Worm (Caenorhabditis elegans): Measurements from ENCODE around the gene F44B9.10.

The F44B9.10 gene

DNA sequence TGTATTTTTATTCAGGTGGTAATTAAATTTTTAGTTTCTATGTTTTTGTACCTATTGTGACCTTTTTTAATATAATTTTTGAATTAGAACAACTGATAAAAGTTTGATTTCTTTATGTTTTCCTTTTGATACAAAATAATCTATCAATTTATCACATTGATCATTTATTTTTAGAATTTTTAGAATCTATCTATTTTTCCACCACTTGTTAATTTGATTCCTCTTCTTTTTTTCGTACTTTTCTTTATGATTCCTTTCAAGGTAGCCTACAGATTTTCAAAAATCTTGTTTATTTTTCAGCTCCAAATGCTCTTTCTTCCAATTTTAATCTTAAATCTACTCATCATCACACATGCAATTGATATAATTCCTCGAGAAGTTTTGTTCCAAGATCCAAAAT is 4.5 kb upstream of the F44B9.10 start, which contains the start of gene dpf-6:
TSS of gene dpf-6 (plus strand) at position 301 of the 400 bp plus-strand sequence.
- no peak for TF ChIP-seq unc-62 (GFP tag; optimal IDR thresholded peaks at IDR 0.05)

- TF ChIP-seq unc-62 (GFP tag; optimal IDR thresholded peaks at IDR 0.05) = no peak
Measured at ce11 chrIII:8036497-8036896, 3.1 kb upstream of the F44B9.10 start.

- TF ChIP-seq unc-62 (GFP tag; optimal IDR thresholded peaks at IDR 0.05) = no peak
Measured at ce11 chrIII:8036050-8036449, 2.6 kb upstream of the F44B9.10 start.

DNA sequence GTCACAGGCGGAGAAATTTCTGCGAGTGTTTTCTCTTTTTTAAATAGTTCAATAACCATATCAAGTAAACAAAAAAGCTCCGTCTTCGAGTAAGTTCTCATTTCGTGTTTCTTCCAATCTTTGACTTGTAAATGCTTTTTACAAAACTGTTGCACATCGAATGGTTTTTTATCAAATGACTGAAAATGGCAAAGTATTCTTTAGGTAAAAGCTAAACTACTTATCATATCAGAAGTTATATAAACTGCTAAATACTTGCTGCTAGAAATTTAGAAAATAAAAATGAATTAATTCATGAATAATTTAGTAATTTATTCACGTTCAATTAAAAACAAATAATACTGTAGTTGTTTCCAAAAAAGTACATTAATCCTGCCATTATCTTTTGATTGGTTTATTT is 2.5 kb downstream of the F44B9.10 start, which contains the start of gene F44B9.9:
TSS of gene F44B9.9 (minus strand) at position 101 of the 400 bp plus-strand sequence.
- TF ChIP-seq unc-62 (GFP tag; optimal IDR thresholded peaks at IDR 0.05) = no peak

DNA sequence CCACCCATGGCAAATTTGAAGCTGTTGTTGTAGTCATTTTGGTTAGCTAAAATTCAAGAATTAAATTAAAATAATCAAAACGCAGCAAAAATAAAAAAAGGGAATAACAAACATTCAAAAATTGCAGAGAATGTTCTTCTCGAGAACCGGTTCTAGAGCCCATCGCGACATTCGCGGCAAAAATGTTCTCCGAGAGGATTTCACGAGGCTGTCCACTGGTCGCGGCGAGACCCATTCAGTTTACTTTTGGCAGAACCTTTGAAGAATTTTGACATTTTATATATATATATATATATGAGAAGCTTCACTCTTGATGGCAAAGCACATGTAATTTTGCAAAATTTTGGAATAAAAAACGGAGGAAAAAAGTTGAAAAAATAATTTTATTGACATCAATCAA is 3.9 kb downstream of the F44B9.10 start, which contains the start of gene F44B9.8:
TSS of gene F44B9.8 (minus strand) at position 163 of the 400 bp plus-strand sequence.
- TF ChIP-seq unc-62 (GFP tag; optimal IDR thresholded peaks at IDR 0.05) = no peak

- no peak for TF ChIP-seq unc-62 (GFP tag; optimal IDR thresholded peaks at IDR 0.05)
Measured at ce11 chrIII:8027942-8028341, 5.5 kb downstream of the F44B9.10 start, which contains the start of gene mdt-30. TSS of gene mdt-30 (minus strand) at chrIII:8028042.

DNA sequence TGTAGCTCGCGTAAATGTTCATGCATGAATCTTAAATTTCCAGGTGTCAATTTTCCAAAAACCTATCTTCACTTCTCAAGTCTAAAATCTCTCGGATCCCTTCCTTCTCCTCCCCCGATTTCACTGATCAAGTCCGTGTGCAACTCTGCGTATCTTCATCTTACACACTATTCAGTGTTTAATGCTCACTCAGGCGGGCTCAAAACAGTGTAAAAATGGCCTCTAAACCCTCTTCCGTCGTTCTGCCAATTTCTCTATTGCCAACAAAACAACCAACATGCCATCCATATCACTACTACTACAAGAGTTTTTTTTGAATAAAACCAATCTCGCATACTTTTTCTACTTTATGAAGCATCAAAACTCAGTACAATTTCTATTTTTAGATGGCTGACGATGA is 11.4 kb downstream of the F44B9.10 start, which contains the start of gene F44B9.2:
TSS of gene F44B9.2 (plus strand) at position 387 of the 400 bp plus-strand sequence.
- no peak for TF ChIP-seq unc-62 (GFP tag; optimal IDR thresholded peaks at IDR 0.05)

DNA sequence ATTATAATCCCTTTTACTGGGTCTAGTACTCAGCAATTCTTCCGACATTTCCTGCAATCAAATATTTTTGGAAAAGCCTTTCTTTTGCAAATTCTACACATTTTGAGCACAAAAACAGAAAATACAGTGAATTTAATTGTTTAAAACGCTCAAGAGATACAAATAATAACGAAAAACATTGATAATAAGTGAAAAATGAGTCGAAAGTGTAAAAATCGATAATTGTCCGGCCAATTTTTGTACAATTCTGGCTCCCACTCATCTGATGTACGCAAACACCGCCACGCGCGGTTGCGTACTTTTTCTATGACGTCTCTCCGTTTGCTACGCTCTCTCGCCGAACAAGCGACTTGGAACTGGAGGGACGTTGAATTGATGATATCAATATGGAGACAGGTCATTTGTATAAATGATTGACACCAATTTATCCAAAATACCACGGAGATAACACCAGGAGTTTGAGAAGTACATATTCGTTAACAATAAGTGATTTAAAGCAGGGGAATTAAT is 12.6 kb downstream of the F44B9.10 start, which contains the start of gene lin-36:
TSS of gene lin-36 (minus strand) at position 51 of the 510 bp plus-strand sequence.
- TF ChIP-seq unc-62 (GFP tag; optimal IDR thresholded peaks at IDR 0.05) = no peak

DNA sequence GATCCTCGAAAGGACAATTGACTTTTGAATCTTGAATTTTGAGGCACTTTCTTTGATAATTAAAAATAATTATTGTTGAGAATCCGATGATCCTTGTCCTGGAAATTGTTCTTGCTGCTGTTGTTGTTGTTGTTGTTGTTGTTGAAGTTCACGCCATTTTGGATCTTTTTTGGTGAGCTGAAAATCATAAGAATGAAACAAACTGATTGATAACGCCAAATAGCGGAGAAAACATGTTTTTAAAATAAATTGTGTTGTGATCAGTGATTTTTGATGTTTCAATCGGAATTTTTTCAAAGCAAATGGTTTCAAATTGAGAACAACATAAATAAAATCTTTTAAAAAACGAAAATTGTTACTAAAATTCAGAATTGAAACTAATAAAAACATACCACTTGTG is 16.4 kb downstream of the F44B9.10 start:
- no peak for TF ChIP-seq unc-62 (GFP tag; optimal IDR thresholded peaks at IDR 0.05)

ce11 chrIII:8016438-8016837 is 17.0 kb downstream of the F44B9.10 start, which contains the start of gene F44B9.5:
TSS of gene F44B9.5 (minus strand) at chrIII:8016538.
- no peak for TF ChIP-seq unc-62 (GFP tag; optimal IDR thresholded peaks at IDR 0.05)

- TF ChIP-seq unc-62 (GFP tag; optimal IDR thresholded peaks at IDR 0.05) = no peak
Measured at ce11 chrIII:8013582-8013981, 19.9 kb downstream of the F44B9.10 start.

DNA sequence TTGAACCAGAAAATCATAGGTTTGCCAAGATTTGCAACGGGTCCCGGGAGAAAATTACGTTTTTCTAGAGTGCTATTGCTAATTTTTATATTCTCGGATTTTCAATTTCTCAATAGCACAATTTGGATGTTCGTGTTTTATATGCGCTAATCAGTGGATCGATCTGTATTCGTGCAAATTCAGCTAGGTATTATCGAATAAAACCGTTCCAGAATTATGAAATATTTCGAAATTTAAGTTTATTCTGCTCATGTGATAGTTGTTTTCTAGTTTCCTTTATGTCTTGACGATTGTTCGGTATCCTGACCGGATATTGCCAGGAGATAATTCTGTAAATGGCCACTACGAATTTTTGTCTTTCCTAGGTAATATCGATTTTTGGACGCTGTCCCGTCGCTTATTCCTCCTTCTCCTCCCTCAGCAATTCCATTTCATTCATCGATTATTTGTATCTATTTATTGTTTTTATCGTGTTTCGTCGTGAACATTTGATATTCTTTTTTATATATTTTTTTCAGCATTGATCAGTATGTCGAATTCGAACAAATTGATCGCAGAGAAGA is 23.1 kb downstream of the F44B9.10 start, which contains the start of gene cit-1.2:
TSS of gene cit-1.2 (plus strand) at position 513 of the 563 bp plus-strand sequence.
- TF ChIP-seq unc-62 (GFP tag; optimal IDR thresholded peaks at IDR 0.05) = no peak

ce11 chrIII:8009769-8010168 is 23.7 kb downstream of the F44B9.10 start, which contains the start of gene cit-1.1:
TSS of gene cit-1.1 (minus strand) at chrIII:8009821.
- TF ChIP-seq unc-62 (GFP tag; optimal IDR thresholded peaks at IDR 0.05) = no peak

ce11 chrIII:8004091-8004490 is 29.3 kb downstream of the F44B9.10 start, which contains the start of gene C06G4.6:
TSS of gene C06G4.6 (plus strand) at chrIII:8004391.
- TF ChIP-seq unc-62 (GFP tag; optimal IDR thresholded peaks at IDR 0.05) = no peak

- TF ChIP-seq unc-62 (GFP tag; optimal IDR thresholded peaks at IDR 0.05) = no peak
Measured at ce11 chrIII:8001557-8001956, 31.9 kb downstream of the F44B9.10 start.

DNA sequence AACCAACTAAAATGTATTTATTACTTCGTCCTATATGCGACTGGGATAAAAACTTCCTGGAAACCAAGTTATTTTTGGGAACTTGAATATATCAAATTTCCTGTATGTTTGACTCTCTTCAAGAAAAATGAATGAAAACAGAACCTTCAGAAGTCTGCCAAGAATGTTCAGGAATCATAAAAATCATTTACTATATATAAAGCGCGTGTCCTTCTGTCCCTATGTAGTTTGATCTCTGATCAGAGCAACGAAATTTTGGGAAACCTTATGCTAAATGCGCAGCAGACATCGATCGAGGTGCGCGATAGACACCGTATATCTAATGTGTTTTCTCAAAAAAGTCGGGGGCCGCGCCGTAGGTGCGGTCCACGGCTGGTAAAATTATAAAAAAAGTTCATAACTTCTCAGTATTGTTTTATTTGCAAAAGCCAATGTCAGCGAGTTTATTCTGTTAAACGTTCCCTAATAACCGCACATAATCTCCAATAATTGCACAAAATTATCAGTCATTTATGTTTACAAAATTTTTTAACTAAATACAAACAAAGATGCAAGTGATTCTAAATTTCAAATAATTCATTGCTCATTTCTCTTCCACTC is 35.9 kb downstream of the F44B9.10 start:
- no peak for TF ChIP-seq unc-62 (GFP tag; optimal IDR thresholded peaks at IDR 0.05)

- no peak for TF ChIP-seq unc-62 (GFP tag; optimal IDR thresholded peaks at IDR 0.05)
Measured at ce11 chrIII:7996353-7996752, 37.1 kb downstream of the F44B9.10 start, which contains the start of gene npr-17. TSS of gene npr-17 (minus strand) at chrIII:7996453.
